Worm (Caenorhabditis elegans): ENCODE results near the gene fbxb-47.

The fbxb-47 gene

ce11 chrII:1722394-1722793, 19.1 kb upstream of the fbxb-47 start, which contains the start of the genes fbxb-5 and btb-8:
Gene fbxb-5, minus strand, starts transcription at chrII:1722494.
Gene btb-8, plus strand, starts transcription at chrII:1722770.
- TF ChIP-seq zag-1 (tag; optimal IDR thresholded peaks at IDR 0.05) (no peak), ama-1 (optimal IDR thresholded peaks at IDR 0.05) (no peak), nfya-1 (tag; optimal IDR thresholded peaks at IDR 0.05; ENCODE audit: insufficient read depth) (no peak), ceh-9 (tag; optimal IDR thresholded peaks at IDR 0.05) (no peak), unc-39 (tag; optimal IDR thresholded peaks at IDR 0.05) (no peak), nhr-28 (tag; optimal IDR thresholded peaks at IDR 0.05) (no peak), hmg-11 (tag; optimal IDR thresholded peaks at IDR 0.05) (no peak), egl-27 (tag; optimal IDR thresholded peaks at IDR 0.05) (no peak), tbx-2 (tag; optimal IDR thresholded peaks at IDR 0.05) (no peak), fkh-2 (tag; optimal IDR thresholded peaks at IDR 0.05) (no peak)

- TF ChIP-seq nfya-1 (tag; optimal IDR thresholded peaks at IDR 0.05; ENCODE audit: insufficient read depth): no peak
- no peak for TF ChIP-seq snpc-4 (tag; optimal IDR thresholded peaks at IDR 0.05)
- TF ChIP-seq ceh-9 (tag; optimal IDR thresholded peaks at IDR 0.05): no peak
- TF ChIP-seq lsy-12 (tag; optimal IDR thresholded peaks at IDR 0.05): no peak
- TF ChIP-seq hmg-11 (tag; optimal IDR thresholded peaks at IDR 0.05): no peak
- no peak for TF ChIP-seq nhr-76 (tag; optimal IDR thresholded peaks at IDR 0.05)
- TF ChIP-seq ceh-82 (tag; optimal IDR thresholded peaks at IDR 0.05): no peak
- TF ChIP-seq unc-62 (GFP tag; optimal IDR thresholded peaks at IDR 0.05): no peak
- TF ChIP-seq nhr-67 (tag; optimal IDR thresholded peaks at IDR 0.05): no peak
- TF ChIP-seq mml-1 (tag; optimal IDR thresholded peaks at IDR 0.05): no peak
- TF ChIP-seq nhr-237 (tag; optimal IDR thresholded peaks at IDR 0.05): no peak
- TF ChIP-seq unc-39 (tag; optimal IDR thresholded peaks at IDR 0.05): no peak
- TF ChIP-seq nhr-77 (tag; optimal IDR thresholded peaks at IDR 0.05): no peak
- TF ChIP-seq nhr-43 (tag; optimal IDR thresholded peaks at IDR 0.05; ENCODE audit: poor library complexity, severe bottlenecking): no peak
- TF ChIP-seq daf-12 (tag; optimal IDR thresholded peaks at IDR 0.05): no peak
- TF ChIP-seq ztf-4 (tag; optimal IDR thresholded peaks at IDR 0.05): no peak
- TF ChIP-seq elt-2 (tag; optimal IDR thresholded peaks at IDR 0.05): no peak
- no peak for TF ChIP-seq eor-1 (tag; optimal IDR thresholded peaks at IDR 0.05)
These were observed 15.9 kb upstream of the fbxb-47 start, which contains the start of gene fbxb-48 for ce11 chrII:1719153-1719552. Gene fbxb-48, minus strand, starts transcription at chrII:1719253.

- TF ChIP-seq nhr-43 (tag; optimal IDR thresholded peaks at IDR 0.05; ENCODE audit: poor library complexity, severe bottlenecking): no peak
- no peak for TF ChIP-seq hmg-11 (tag; optimal IDR thresholded peaks at IDR 0.05)
- no peak for TF ChIP-seq elt-2 (tag; optimal IDR thresholded peaks at IDR 0.05)
- TF ChIP-seq zag-1 (tag; optimal IDR thresholded peaks at IDR 0.05): no peak
- TF ChIP-seq eor-1 (tag; optimal IDR thresholded peaks at IDR 0.05): no peak
- TF ChIP-seq snpc-4 (tag; optimal IDR thresholded peaks at IDR 0.05): no peak
- TF ChIP-seq pha-4 (tag; optimal IDR thresholded peaks at IDR 0.05): no peak
- TF ChIP-seq ceh-82 (tag; optimal IDR thresholded peaks at IDR 0.05): no peak
- no peak for TF ChIP-seq ama-1 (optimal IDR thresholded peaks at IDR 0.05)
- no peak for TF ChIP-seq lin-15B (tag; optimal IDR thresholded peaks at IDR 0.05)
- no peak for TF ChIP-seq egl-27 (tag; optimal IDR thresholded peaks at IDR 0.05)
- TF ChIP-seq jun-1 (tag; optimal IDR thresholded peaks at IDR 0.05): no peak
- TF ChIP-seq unc-62 (GFP tag; optimal IDR thresholded peaks at IDR 0.05): no peak
- no peak for TF ChIP-seq elt-1 (tag; optimal IDR thresholded peaks at IDR 0.05)
- TF ChIP-seq fkh-2 (tag; optimal IDR thresholded peaks at IDR 0.05): no peak
These were observed 11.6 kb upstream of the fbxb-47 start, which contains the start of gene btb-6 for ce11 chrII:1714772-1715353. Gene btb-6, plus strand, starts transcription at chrII:1715303.

ce11 chrII:1712938-1713337, 9.7 kb upstream of the fbxb-47 start, which contains the start of gene btb-7:
Gene btb-7, plus strand, starts transcription at chrII:1713238.
- TF ChIP-seq nhr-237 (tag; optimal IDR thresholded peaks at IDR 0.05) (no peak), nhr-28 (tag; optimal IDR thresholded peaks at IDR 0.05) (no peak), nhr-76 (tag; optimal IDR thresholded peaks at IDR 0.05) (no peak), mml-1 (tag; optimal IDR thresholded peaks at IDR 0.05) (no peak)

- no peak for TF ChIP-seq nfya-1 (tag; optimal IDR thresholded peaks at IDR 0.05; ENCODE audit: insufficient read depth)
- TF ChIP-seq ceh-82 (tag; optimal IDR thresholded peaks at IDR 0.05): no peak
- TF ChIP-seq ama-1 (optimal IDR thresholded peaks at IDR 0.05): no peak
- TF ChIP-seq snpc-4 (tag; optimal IDR thresholded peaks at IDR 0.05): no peak
- TF ChIP-seq nhr-11 (tag; optimal IDR thresholded peaks at IDR 0.05): no peak
- no peak for TF ChIP-seq unc-39 (tag; optimal IDR thresholded peaks at IDR 0.05)
- TF ChIP-seq egl-27 (tag; optimal IDR thresholded peaks at IDR 0.05): no peak
- TF ChIP-seq nhr-12 (tag; optimal IDR thresholded peaks at IDR 0.05): no peak
- TF ChIP-seq ceh-28 (tag; optimal IDR thresholded peaks at IDR 0.05): no peak
- no peak for TF ChIP-seq nhr-43 (tag; optimal IDR thresholded peaks at IDR 0.05; ENCODE audit: poor library complexity, severe bottlenecking)
- TF ChIP-seq hmg-11 (tag; optimal IDR thresholded peaks at IDR 0.05): no peak
- TF ChIP-seq daf-12 (tag; optimal IDR thresholded peaks at IDR 0.05): no peak
- TF ChIP-seq ztf-11 (tag; optimal IDR thresholded peaks at IDR 0.05): no peak
- TF ChIP-seq ztf-4 (tag; optimal IDR thresholded peaks at IDR 0.05): no peak
- no peak for TF ChIP-seq aly-2 (tag; optimal IDR thresholded peaks at IDR 0.05)
- no peak for TF ChIP-seq lin-39 (tag; optimal IDR thresholded peaks at IDR 0.05)
These were observed 6.7 kb upstream of the fbxb-47 start, which contains the start of gene fbxa-184 for ce11 chrII:1709959-1710358. Gene fbxa-184, plus strand, starts transcription at chrII:1710259.

Data from whole organism, L3 larva.